Fruit fly (Drosophila melanogaster) whole organism, embryonic: ENCODE results near the gene CG1635.
A peak's percentile ranks its signal among the peaks of the same experiment; 100 is the strongest.

ENCODE experiments used
- Blimp-1 ChIP-seq: fragments of 200-800 bp; sonication (Bioruptor generic); optimal IDR thresholded peaks from 3 replicates; lab custom pipeline; 2018; ENCODE audit warnings: missing biosample characterization, missing genetic modification characterization, mild to moderate bottlenecking, moderate library complexity, missing genetic modification reagents
- CG10959 ChIP-seq: fragments of 200-800 bp; sonication (Bioruptor generic); IDR thresholded peaks from 2 replicates; pipeline ENCODE4 v1.3.6; 2022; ENCODE audit warnings: missing biosample characterization, missing genetic modification characterization
- CG11504 ChIP-seq: fragments of 200-800 bp; sonication (Bioruptor generic); optimal IDR thresholded peaks from 3 replicates; lab custom pipeline; 2019; ENCODE audit warnings: missing biosample characterization, mild to moderate bottlenecking, missing genetic modification characterization, moderate library complexity
- CG12391 ChIP-seq: fragments of 200-800 bp; sonication (Bioruptor generic); optimal IDR thresholded peaks from 3 replicates; lab custom pipeline; 2018; ENCODE audit warnings: missing biosample characterization, mild to moderate bottlenecking, missing genetic modification characterization, moderate library complexity
- CG12769 ChIP-seq: fragments of 200-800 bp; sonication (Bioruptor generic); optimal IDR thresholded peaks from 2 replicates; lab custom pipeline; 2019; ENCODE audit warnings: missing biosample characterization, mild to moderate bottlenecking, missing genetic modification characterization, moderate library complexity
- CG15073 ChIP-seq: fragments of 200-800 bp; sonication (Bioruptor generic); optimal IDR thresholded peaks from 2 replicates; lab custom pipeline; 2016; ENCODE audit warnings: missing biosample characterization, missing genetic modification characterization
- CG15696 ChIP-seq: fragments of 200-800 bp; sonication (Bioruptor generic); optimal IDR thresholded peaks from 2 replicates; lab custom pipeline; 2019; ENCODE audit warnings: missing biosample characterization, mild to moderate bottlenecking, missing genetic modification characterization, moderate library complexity
- CG1602 ChIP-seq: fragments of 200-800 bp; sonication (Bioruptor generic); optimal IDR thresholded peaks from 3 replicates; lab custom pipeline; 2016; ENCODE audit warnings: missing biosample characterization, missing genetic modification characterization
- CG34422 ChIP-seq: fragments of 200-800 bp; sonication (Bioruptor generic); IDR thresholded peaks from 3 replicates; pipeline ENCODE4 v1.3.6; 2022; ENCODE audit warnings: missing biosample characterization, missing genetic modification characterization
- CG3726 ChIP-seq: fragments of 200-800 bp; sonication (Bioruptor generic); IDR thresholded peaks from 3 replicates; pipeline ENCODE4, ENCODE4 v1.3.6; 2022; ENCODE audit warnings: missing biosample characterization, missing genetic modification characterization
- CG4360 ChIP-seq: fragments of 200-800 bp; sonication (Bioruptor generic); IDR thresholded peaks from 2 replicates; pipeline ENCODE4 v1.3.6; 2022; ENCODE audit warnings: missing biosample characterization, missing genetic modification characterization
- CG6272 ChIP-seq: fragments of 200-800 bp; sonication (Bioruptor generic); IDR thresholded peaks from 2 replicates; pipeline ENCODE4 v1.3.6; 2022; ENCODE audit warnings: missing biosample characterization, missing genetic modification characterization
- CG7839 ChIP-seq: fragments of 200-800 bp; sonication (Bioruptor generic); optimal IDR thresholded peaks from 3 replicates; lab custom pipeline; 2018; ENCODE audit warnings: missing biosample characterization, mild to moderate bottlenecking, missing genetic modification characterization, moderate library complexity
- CG7928 ChIP-seq: fragments of 200-800 bp; sonication (Bioruptor generic); optimal IDR thresholded peaks from 2 replicates; lab custom pipeline; 2017; ENCODE audit warnings: missing biosample characterization, mild to moderate bottlenecking, missing genetic modification characterization
- CG9876 ChIP-seq: fragments of 200-800 bp; sonication (Bioruptor generic); optimal IDR thresholded peaks from 2 replicates; lab custom pipeline; 2016; ENCODE audit warnings: missing biosample characterization, missing genetic modification characterization
- Camta ChIP-seq: fragments of 200-800 bp; sonication (Bioruptor generic); optimal IDR thresholded peaks from 2 replicates; lab custom pipeline; 2016; ENCODE audit warnings: missing biosample characterization, missing genetic modification characterization
- Fer2 ChIP-seq: fragments of 200-800 bp; sonication (Bioruptor generic); optimal IDR thresholded peaks from 2 replicates; lab custom pipeline; 2018; ENCODE audit warnings: missing biosample characterization, mild to moderate bottlenecking, missing genetic modification characterization, moderate library complexity
- Hey ChIP-seq: fragments of 200-800 bp; sonication (Bioruptor generic); optimal IDR thresholded peaks from 3 replicates; lab custom pipeline; 2018; ENCODE audit warnings: missing biosample characterization, mild to moderate bottlenecking, missing genetic modification characterization
- HmgD ChIP-seq: fragments of 200-800 bp; sonication (Bioruptor generic); optimal IDR thresholded peaks from 3 replicates; lab custom pipeline; 2016; ENCODE audit warnings: missing biosample characterization, missing genetic modification characterization
- Hr78 ChIP-seq, 2 experiments: fragments of 200-800 bp in 1 of 2; fragments of >200 bp in 1 of 2; sonication (Bioruptor generic) in 1 of 2; optimal IDR thresholded peaks; 2 replicates each; lab custom pipeline; 2017 to 2019; ENCODE audit warnings: missing biosample characterization in 2 of 2, missing genetic modification characterization in 2 of 2, mild to moderate bottlenecking in 1 of 2, moderate library complexity in 1 of 2
- MTF-1 ChIP-seq: fragments of 200-800 bp; sonication (Bioruptor generic); optimal IDR thresholded peaks from 2 replicates; lab custom pipeline; 2018; ENCODE audit warnings: missing biosample characterization, mild to moderate bottlenecking, missing genetic modification characterization, borderline replicate concordance
- Meics ChIP-seq: fragments of 200-800 bp; sonication (Bioruptor generic); optimal IDR thresholded peaks from 2 replicates; lab custom pipeline; 2017; ENCODE audit warnings: missing biosample characterization, mild to moderate bottlenecking, missing genetic modification characterization
- Myb ChIP-seq: fragments of 200-800 bp; sonication (Bioruptor generic); optimal IDR thresholded peaks from 2 replicates; lab custom pipeline; 2016; ENCODE audit warnings: missing biosample characterization, missing genetic modification characterization
- Nf-YC ChIP-seq: fragments of 200-800 bp; optimal IDR thresholded peaks from 3 replicates; lab custom pipeline; 2019; ENCODE audit warnings: missing biosample characterization, mild to moderate bottlenecking, missing genetic modification characterization, moderate library complexity
- PHDP ChIP-seq: fragments of 200-800 bp; sonication (Bioruptor generic); optimal IDR thresholded peaks from 3 replicates; lab custom pipeline; 2018; ENCODE audit warnings: missing biosample characterization, mild to moderate bottlenecking, missing genetic modification characterization, moderate library complexity
- Sry-β ChIP-seq: fragments of 200-800 bp; sonication (Bioruptor generic); optimal IDR thresholded peaks from 2 replicates; lab custom pipeline; 2018; ENCODE audit warnings: missing biosample characterization, mild to moderate bottlenecking, missing genetic modification characterization, moderate library complexity
- chinmo ChIP-seq: fragments of 200-800 bp; sonication (Bioruptor generic); IDR thresholded peaks from 4 replicates; pipeline ENCODE4 v1.3.6; 2022; ENCODE audit warnings: missing biosample characterization, missing genetic modification characterization; ENCODE audit not compliant: partially characterized antibody
- chm ChIP-seq: fragments of 200-800 bp; sonication (Bioruptor generic); IDR thresholded peaks from 2 replicates; pipeline ENCODE4 v1.3.6; 2022; ENCODE audit warnings: missing biosample characterization, missing genetic modification characterization
- crc ChIP-seq: fragments of 200-800 bp; sonication (Bioruptor generic); optimal IDR thresholded peaks from 2 replicates; lab custom pipeline; 2016; ENCODE audit warnings: missing biosample characterization, missing genetic modification characterization
- croc ChIP-seq: fragments of 200-800 bp; sonication (Bioruptor generic); conservative IDR thresholded peaks from 3 replicates; pipeline ENCODE4 v1.3.6; 2022; ENCODE audit warnings: missing biosample characterization, missing genetic modification characterization
- eyg ChIP-seq: fragments of 200-800 bp; sonication (Bioruptor generic); optimal IDR thresholded peaks from 3 replicates; lab custom pipeline; 2016; ENCODE audit warnings: missing biosample characterization, missing genetic modification characterization
- grn ChIP-seq: fragments of 200-800 bp; sonication (Bioruptor generic); optimal IDR thresholded peaks from 3 replicates; lab custom pipeline; 2017; ENCODE audit warnings: missing biosample characterization, missing genetic modification characterization
- hb ChIP-seq: fragments of 200-800 bp; sonication (Bioruptor generic); IDR thresholded peaks from 3 replicates; pipeline ENCODE4 v1.3.6; 2022; ENCODE audit warnings: missing biosample characterization, missing genetic modification characterization; ENCODE audit not compliant: partially characterized antibody
- ken ChIP-seq: fragments of 200-800 bp; sonication (Bioruptor generic); IDR thresholded peaks from 3 replicates; pipeline ENCODE4 v1.3.6; 2022; ENCODE audit warnings: missing biosample characterization, missing genetic modification characterization
- lilli ChIP-seq: fragments of 200-800 bp; sonication (Bioruptor generic); optimal IDR thresholded peaks from 3 replicates; lab custom pipeline; 2016; ENCODE audit warnings: missing biosample characterization, missing genetic modification characterization
- maf-S ChIP-seq: fragments of 200-800 bp; sonication (Bioruptor generic); optimal IDR thresholded peaks from 2 replicates; lab custom pipeline; 2016; ENCODE audit warnings: missing biosample characterization, missing genetic modification characterization
- nmo ChIP-seq: fragments of 200-800 bp; sonication (Bioruptor generic); optimal IDR thresholded peaks from 2 replicates; lab custom pipeline; 2018; ENCODE audit warnings: missing biosample characterization, mild to moderate bottlenecking, missing genetic modification characterization, moderate library complexity
- p53 ChIP-seq: fragments of 200-800 bp; sonication (Bioruptor generic); optimal IDR thresholded peaks from 2 replicates; lab custom pipeline; 2016; ENCODE audit warnings: missing biosample characterization, missing genetic modification characterization
- pfk ChIP-seq: fragments of 200-800 bp; sonication (Bioruptor generic); optimal IDR thresholded peaks from 2 replicates; lab custom pipeline; 2018; ENCODE audit warnings: missing biosample characterization, mild to moderate bottlenecking, missing genetic modification characterization, moderate library complexity
- shn ChIP-seq: fragments of 200-800 bp; sonication (Bioruptor generic); optimal IDR thresholded peaks from 3 replicates; lab custom pipeline; 2016; ENCODE audit warnings: missing biosample characterization, missing genetic modification characterization
- tgo ChIP-seq: fragments of 200-800 bp; sonication (Bioruptor generic); IDR thresholded peaks from 3 replicates; pipeline ENCODE4 v1.3.6; 2022; ENCODE audit warnings: missing biosample characterization, missing genetic modification characterization
- toy ChIP-seq: fragments of 200-800 bp; sonication (Bioruptor generic); IDR thresholded peaks from 2 replicates; pipeline ENCODE4 v1.3.6; 2022; ENCODE audit warnings: missing biosample characterization, missing genetic modification characterization
- zfh1 ChIP-seq: fragments of 200-800 bp; sonication (Bioruptor generic); IDR thresholded peaks from 3 replicates; pipeline ENCODE4 v1.3.6; 2022; ENCODE audit warnings: missing biosample characterization, missing genetic modification characterization

The CG1635 gene

dm6 chr3R:31559781-31560180 is 28.7 kb upstream of the CG1635 start:
- no peak for TF ChIP-seq Nf-YC (tag; lab: Kevin White, UChicago)
- no peak for TF ChIP-seq CG12391 (tag; lab: Kevin White, UChicago)
- TF ChIP-seq CG7839 (tag; lab: Kevin White, UChicago): no peak
- no peak for TF ChIP-seq shn (GFP tag; lab: Kevin White, UChicago)
- TF ChIP-seq Fer2 (tag; lab: Kevin White, UChicago): no peak
- TF ChIP-seq CG11504 (tag; lab: Kevin White, UChicago): no peak
- TF ChIP-seq Hr78 (GFP tag; optimal IDR thresholded peaks at IDR 0.05; lab: Kevin White, UChicago): no peak
- TF ChIP-seq, all 482 proteins: peak for 0

- TF ChIP-seq tgo (GFP tag; lab: Robert Waterston, UW): no peak
- TF ChIP-seq Blimp-1 (GFP tag; lab: Kevin White, UChicago): peak; percentile 68
- TF ChIP-seq, all 482 proteins: peak for 1
These were observed 24.3 kb upstream of the CG1635 start for dm6 chr3R:31564164-31564563.

- TF ChIP-seq CG15073 (GFP tag; lab: Kevin White, UChicago) (no peak), CG15696 (tag; lab: Kevin White, UChicago) (no peak), croc (GFP tag; lab: Robert Waterston, UW) (no peak), Sry-β (GFP tag; lab: Kevin White, UChicago) (no peak), toy (GFP tag; lab: Robert Waterston, UW) (no peak), CG1602 (GFP tag; lab: Kevin White, UChicago) (no peak), CG4360 (GFP tag; lab: Robert Waterston, UW) (no peak), CG7928 (GFP tag; lab: Kevin White, UChicago) (no peak), Hey (no peak), CG3726 (GFP tag; lab: Robert Waterston, UW) (no peak), CG9876 (GFP tag; lab: Kevin White, UChicago) (no peak), grn (GFP tag; lab: Kevin White, UChicago) (peak; percentile 66), maf-S (GFP tag; lab: Kevin White, UChicago) (no peak), MTF-1 (no peak), chm (GFP tag; lab: Robert Waterston, UW) (no peak), Meics (no peak), nmo (GFP tag; lab: Kevin White, UChicago) (no peak), ken (no peak), Camta (GFP tag; lab: Kevin White, UChicago) (no peak), chinmo (GFP tag; lab: Robert Waterston, UW) (0 out of 4 replicates have a peak, but pooled peaks have one; percentile 12), CG34422 (GFP tag; lab: Robert Waterston, UW) (no peak), CG6272 (GFP tag; lab: Robert Waterston, UW) (no peak), eyg (GFP tag; lab: Kevin White, UChicago) (no peak), crc (GFP tag; lab: Kevin White, UChicago) (no peak), p53 (no peak), pfk (GFP tag; lab: Kevin White, UChicago) (no peak), CG7839 (tag; lab: Kevin White, UChicago) (no peak), lilli (GFP tag; lab: Kevin White, UChicago) (no peak), Blimp-1 (GFP tag; lab: Kevin White, UChicago) (peak; percentile 54), Myb (GFP tag; lab: Kevin White, UChicago) (no peak), HmgD (no peak), CG12769 (tag; lab: Kevin White, UChicago) (peak; percentile 3), hb (no peak), CG10959 (GFP tag; lab: Robert Waterston, UW) (no peak), PHDP (tag; lab: Kevin White, UChicago) (no peak), zfh1 (no peak)
- TF ChIP-seq, all 482 proteins: peak for 4
These were observed 23.9 kb upstream of the CG1635 start for dm6 chr3R:31564588-31564987.
